Worm (Caenorhabditis elegans): Measurements from ENCODE around the gene F31F4.1.

DNA sequence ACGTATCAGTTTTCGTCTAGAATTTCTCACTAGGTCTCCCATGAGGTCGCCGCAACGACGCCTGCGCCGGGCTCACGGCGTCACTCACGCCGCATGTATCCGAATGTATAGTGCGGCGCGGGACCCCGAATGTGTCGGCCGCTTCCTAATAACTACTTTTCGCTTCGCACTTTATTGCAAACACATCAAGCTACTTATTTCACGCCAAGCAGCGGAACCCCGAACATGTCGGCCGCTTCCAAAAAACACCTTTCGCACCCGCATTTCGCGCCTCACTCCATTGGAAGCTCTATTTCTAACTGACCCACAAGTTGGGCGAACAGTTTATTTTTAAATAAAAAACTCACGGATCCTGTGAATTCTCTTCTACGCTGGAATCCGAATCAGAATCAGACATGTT is 7.8 kb upstream of the F31F4.1 start:
- TF ChIP-seq flt-1 (GFP tag; IDR thresholded peaks at IDR 0.05) (no peak), cog-1 (tag; optimal IDR thresholded peaks at IDR 0.05) (no peak), ztf-23 (GFP tag; IDR thresholded peaks at IDR 0.05) (no peak), ztf-29 (GFP tag; IDR thresholded peaks at IDR 0.05) (no peak), tab-1 (GFP tag; IDR thresholded peaks at IDR 0.05) (no peak), T22C8.4 (GFP tag; IDR thresholded peaks at IDR 0.05) (no peak), ref-1 (GFP tag; conservative IDR thresholded peaks at IDR 0.05) (no peak)
